Worm (Caenorhabditis elegans) whole organism, L4 larva: ENCODE measurements around the gene fbxl-3.

Experiments
- D1046.2 ChIP-seq: fragments of 200-800 bp; sonication (Bioruptor generic); IDR thresholded peaks from 2 replicates; pipeline ENCODE4 v1.3.6; 2022; ENCODE audit warnings: missing genetic modification characterization, missing compliant biosample characterization
- F10B5.3 ChIP-seq: sonication (generic microtip); optimal IDR thresholded peaks from 2 replicates; lab custom pipeline; 2016; ENCODE audit warnings: mild to moderate bottlenecking, missing genetic modification characterization, missing compliant biosample characterization
- T20F7.1 ChIP-seq: fragments of 200-800 bp; sonication (Bioruptor generic); optimal IDR thresholded peaks from 2 replicates; lab custom pipeline; 2018; ENCODE audit warnings: mild to moderate bottlenecking, missing genetic modification characterization, missing compliant biosample characterization
- T26A8.4 ChIP-seq: fragments of 200-800 bp; sonication (Bioruptor generic); IDR thresholded peaks from 2 replicates; pipeline ENCODE4 v1.3.6; 2022; ENCODE audit warnings: missing genetic modification characterization, missing compliant biosample characterization
- Y75B8A.6 ChIP-seq: fragments of 200-800 bp; sonication (Bioruptor generic); IDR thresholded peaks from 2 replicates; pipeline ENCODE4 v1.3.6; 2022; ENCODE audit warnings: missing genetic modification reagents, missing genetic modification characterization, missing compliant biosample characterization
- ZK546.5 ChIP-seq, 2 experiments: sonication (generic microtip); optimal IDR thresholded peaks; 2 replicates each; lab custom pipeline; 2017; ENCODE audit warnings: missing biosample characterization in 2 of 2, missing genetic modification characterization in 2 of 2
- ama-1 ChIP-seq: fragments of 150-350 bp; optimal IDR thresholded peaks from 2 replicates; lab custom pipeline; 2014; ENCODE audit warnings: inconsistent platforms, mixed read lengths
- ceh-28 ChIP-seq: fragments of 150-350 bp; optimal IDR thresholded peaks from 2 replicates; lab custom pipeline; 2014; ENCODE audit warnings: missing biosample characterization, missing genetic modification reagents, missing genetic modification characterization
- ceh-62 ChIP-seq: sonication (generic microtip); optimal IDR thresholded peaks from 2 replicates; lab custom pipeline; 2017; ENCODE audit warnings: missing biosample characterization, missing genetic modification characterization
- ceh-82 ChIP-seq: sonication (generic microtip); optimal IDR thresholded peaks from 2 replicates; lab custom pipeline; 2017; ENCODE audit warnings: missing biosample characterization, missing genetic modification characterization
- cey-2 ChIP-seq: sonication (generic microtip); optimal IDR thresholded peaks from 3 replicates; lab custom pipeline; 2017; ENCODE audit warnings: missing genetic modification characterization, mild to moderate bottlenecking, missing compliant biosample characterization, antibody characterized with exemption, borderline replicate concordance; ENCODE audit not compliant: insufficient read depth
- ctbp-1 ChIP-seq: fragments of 200-800 bp; sonication (Bioruptor generic); IDR thresholded peaks from 2 replicates; pipeline ENCODE4 v1.3.6; 2022; ENCODE audit warnings: missing genetic modification reagents, missing genetic modification characterization, missing compliant biosample characterization
- daf-8 ChIP-seq: fragments of 200-800 bp; sonication (Bioruptor generic); IDR thresholded peaks from 2 replicates; pipeline ENCODE4 v1.3.6; 2022; ENCODE audit warnings: missing genetic modification characterization, missing compliant biosample characterization
- dmd-8 ChIP-seq: fragments of 200-800 bp; sonication (Bioruptor generic); IDR thresholded peaks from 2 replicates; pipeline ENCODE4 v1.3.6; 2022; ENCODE audit warnings: missing genetic modification characterization, missing compliant biosample characterization
- dve-1 ChIP-seq: sonication (generic microtip); optimal IDR thresholded peaks from 2 replicates; lab custom pipeline; 2017; ENCODE audit warnings: antibody characterized with exemption, mild to moderate bottlenecking, missing genetic modification characterization, missing compliant biosample characterization; ENCODE audit not compliant: insufficient read depth
- gei-8 ChIP-seq: fragments of 200-800 bp; sonication (Bioruptor generic); optimal IDR thresholded peaks from 2 replicates; lab custom pipeline; 2018; ENCODE audit warnings: mild to moderate bottlenecking, missing genetic modification characterization, missing compliant biosample characterization
- hmg-1.1 ChIP-seq: fragments of 200-800 bp; sonication (Bioruptor generic); IDR thresholded peaks from 2 replicates; pipeline ENCODE4 v1.3.6; 2022; ENCODE audit warnings: missing genetic modification reagents, missing genetic modification characterization, missing compliant biosample characterization
- jun-1 ChIP-seq: fragments of 150-350 bp; optimal IDR thresholded peaks from 2 replicates; lab custom pipeline; 2014; ENCODE audit warnings: missing biosample characterization, missing genetic modification reagents, missing genetic modification characterization
- lim-7 ChIP-seq: fragments of 200-800 bp; sonication (Bioruptor generic); IDR thresholded peaks from 2 replicates; pipeline ENCODE4 v1.3.6; 2022; ENCODE audit warnings: missing genetic modification characterization, missing compliant biosample characterization
- lin-1 ChIP-seq: fragments of 200-800 bp; sonication (Bioruptor generic); IDR thresholded peaks from 2 replicates; pipeline ENCODE4 v1.3.6; 2022; ENCODE audit warnings: missing genetic modification reagents, missing genetic modification characterization, missing compliant biosample characterization
- lin-13 ChIP-seq: fragments of 150-350 bp; optimal IDR thresholded peaks from 2 replicates; lab custom pipeline; 2014; ENCODE audit warnings: missing biosample characterization, missing genetic modification reagents, missing genetic modification characterization
- lin-29 ChIP-seq: fragments of 200-800 bp; sonication (Bioruptor generic); IDR thresholded peaks from 2 replicates; pipeline ENCODE4 v1.3.6; 2022; ENCODE audit warnings: missing genetic modification reagents, missing genetic modification characterization, missing compliant biosample characterization
- lir-3 ChIP-seq: sonication (generic microtip); optimal IDR thresholded peaks from 2 replicates; lab custom pipeline; 2016; ENCODE audit warnings: mild to moderate bottlenecking, missing genetic modification characterization, missing compliant biosample characterization
- lsy-2 ChIP-seq, 2 experiments: fragments of 150-350 bp in 1 of 2; sonication (generic microtip) in 1 of 2; optimal IDR thresholded peaks; 2 replicates each; lab custom pipeline; 2014 to 2017; ENCODE audit warnings: missing biosample characterization in 2 of 2, missing genetic modification characterization in 2 of 2
- madf-9 ChIP-seq: fragments of 200-800 bp; sonication (Bioruptor generic); conservative IDR thresholded peaks from 2 replicates; pipeline ENCODE4 v1.3.6; 2022; ENCODE audit warnings: missing genetic modification reagents, missing genetic modification characterization, missing compliant biosample characterization
- mdt-29 ChIP-seq: fragments of 200-800 bp; sonication (Bioruptor generic); IDR thresholded peaks from 2 replicates; pipeline ENCODE4 v1.3.6; 2022; ENCODE audit warnings: missing genetic modification reagents, missing genetic modification characterization, missing compliant biosample characterization
- mep-1 ChIP-seq: fragments of 150-350 bp; sonication (generic microtip); optimal IDR thresholded peaks from 3 replicates; lab custom pipeline; 2014; ENCODE audit warnings: missing biosample characterization, missing genetic modification characterization
- mes-2 ChIP-seq: sonication (generic microtip); optimal IDR thresholded peaks from 2 replicates; lab custom pipeline; 2016; ENCODE audit warnings: missing genotype, mild to moderate bottlenecking, missing genetic modification characterization, missing compliant biosample characterization; ENCODE audit not compliant: poor library complexity, severe bottlenecking
- mxl-2 ChIP-seq: fragments of 200-800 bp; sonication (Bioruptor generic); conservative IDR thresholded peaks from 2 replicates; pipeline ENCODE4 v1.3.6; 2022; ENCODE audit warnings: missing genetic modification reagents, missing genetic modification characterization, missing compliant biosample characterization
- nhr-10 ChIP-seq: fragments of 150-350 bp; optimal IDR thresholded peaks from 2 replicates; lab custom pipeline; 2014; ENCODE audit warnings: missing biosample characterization, missing genetic modification characterization
- nhr-11 ChIP-seq: fragments of 150-350 bp; optimal IDR thresholded peaks from 2 replicates; lab custom pipeline; 2014; ENCODE audit warnings: missing biosample characterization, missing genetic modification characterization
- nhr-237 ChIP-seq: sonication (generic microtip); optimal IDR thresholded peaks from 2 replicates; lab custom pipeline; 2017; ENCODE audit warnings: missing biosample characterization, missing genetic modification characterization
- nhr-25 ChIP-seq: sonication (generic microtip); optimal IDR thresholded peaks from 2 replicates; lab custom pipeline; 2017; ENCODE audit warnings: missing genetic modification characterization, mild to moderate bottlenecking, missing compliant biosample characterization, antibody characterized with exemption, moderate library complexity, borderline replicate concordance; ENCODE audit not compliant: insufficient read depth
- nhr-28 ChIP-seq: fragments of 150-350 bp; optimal IDR thresholded peaks from 2 replicates; lab custom pipeline; 2014; ENCODE audit warnings: missing biosample characterization, missing genetic modification characterization
- nhr-48 ChIP-seq: sonication (generic microtip); optimal IDR thresholded peaks from 2 replicates; lab custom pipeline; 2016; ENCODE audit warnings: mild to moderate bottlenecking, missing genetic modification characterization, missing compliant biosample characterization
- rbr-2 ChIP-seq: sonication (generic microtip); optimal IDR thresholded peaks from 2 replicates; lab custom pipeline; 2016; ENCODE audit warnings: missing genotype, missing genetic modification characterization, missing compliant biosample characterization
- saeg-2 ChIP-seq: fragments of 200-800 bp; sonication (Bioruptor generic); IDR thresholded peaks from 2 replicates; pipeline ENCODE4 v1.3.6; 2022; ENCODE audit warnings: missing genetic modification reagents, missing genetic modification characterization, missing compliant biosample characterization
- sdz-12 ChIP-seq: fragments of 200-800 bp; sonication (Bioruptor generic); optimal IDR thresholded peaks from 2 replicates; lab custom pipeline; 2018; ENCODE audit warnings: mild to moderate bottlenecking, missing genetic modification characterization, missing compliant biosample characterization
- skn-1 ChIP-seq: fragments of 150-350 bp; optimal IDR thresholded peaks from 2 replicates; lab custom pipeline; 2014; ENCODE audit warnings: missing biosample characterization, missing genetic modification characterization
- snpc-4 ChIP-seq: fragments of 150-350 bp; optimal IDR thresholded peaks from 2 replicates; lab custom pipeline; 2014; ENCODE audit warnings: missing biosample characterization, missing genetic modification characterization
- tag-97 ChIP-seq: fragments of 200-800 bp; sonication (Bioruptor generic); IDR thresholded peaks from 2 replicates; pipeline ENCODE4 v1.3.6; 2022; ENCODE audit warnings: missing genetic modification characterization, missing compliant biosample characterization
- tra-1 ChIP-seq: fragments of 200-800 bp; sonication (Bioruptor generic); IDR thresholded peaks from 2 replicates; pipeline ENCODE4 v1.3.6; 2022; ENCODE audit warnings: missing genetic modification reagents, missing genetic modification characterization, missing compliant biosample characterization
- unc-130 ChIP-seq: sonication (generic microtip); optimal IDR thresholded peaks from 2 replicates; lab custom pipeline; 2016; ENCODE audit warnings: missing genetic modification reagents, missing genetic modification characterization, missing compliant biosample characterization
- unc-39 ChIP-seq: sonication (generic microtip); optimal IDR thresholded peaks from 2 replicates; lab custom pipeline; 2017; ENCODE audit warnings: missing biosample characterization, missing genetic modification characterization
- unc-62 ChIP-seq, 3 experiments: fragments of 150-350 bp in 1 of 3; sonication (generic microtip); optimal IDR thresholded peaks in 2 of 3; peaks in 1 of 3; 1 replicate in 1 of 3; 2 replicates in 2 of 3; lab custom pipeline; 2014 to 2017; ENCODE audit warnings: missing biosample characterization in 3 of 3, missing genetic modification characterization in 3 of 3, missing genetic modification reagents in 3 of 3, missing genotype in 1 of 3
- zag-1 ChIP-seq: fragments of 150-350 bp; optimal IDR thresholded peaks from 2 replicates; lab custom pipeline; 2014; ENCODE audit warnings: missing biosample characterization, missing genetic modification characterization
- zip-11 ChIP-seq: fragments of 200-800 bp; sonication (Bioruptor generic); IDR thresholded peaks from 2 replicates; pipeline ENCODE4 v1.3.6; 2022; ENCODE audit warnings: missing genetic modification characterization, missing compliant biosample characterization
- zip-2 ChIP-seq: fragments of 150-350 bp; optimal IDR thresholded peaks from 2 replicates; lab custom pipeline; 2014; ENCODE audit warnings: missing biosample characterization, missing genetic modification characterization

The fbxl-3 gene

ce11 chrII:5374967-5375366 lies 23.7 kb downstream of the fbxl-3 start, which contains the start of gene algn-2:
Gene algn-2 (plus strand): TSS chrII:5375267.
- no peak for TF ChIP-seq mdt-29 (GFP tag; lab: Robert Waterston, UW)
- TF ChIP-seq saeg-2, result no peak
- TF ChIP-seq lin-29 (GFP tag; lab: Robert Waterston, UW), result no peak
- no peak for TF ChIP-seq lin-13 (GFP tag; lab: Kevin White, UChicago)
- TF ChIP-seq rbr-2, result no peak
- TF ChIP-seq T20F7.1 (GFP tag; lab: Kevin White, UChicago), result no peak
- no peak for TF ChIP-seq lsy-2 (tag; optimal IDR thresholded peaks at IDR 0.05; lab: Kevin White, UChicago)
- no peak for TF ChIP-seq hmg-1.1
- TF ChIP-seq, all 104 proteins: peak for 0

- TF ChIP-seq dve-1 (tag; lab: Kevin White, UChicago), result peak; percentile 91
- TF ChIP-seq skn-1, result no peak
- peak; percentile 80 for TF ChIP-seq T20F7.1 (GFP tag; lab: Kevin White, UChicago)
- no peak for TF ChIP-seq ceh-28 (tag; lab: Kevin White, UChicago)
- no peak for TF ChIP-seq D1046.2 (GFP tag; lab: Robert Waterston, UW)
- no peak for TF ChIP-seq zag-1
- TF ChIP-seq nhr-237 (tag; lab: Kevin White, UChicago), result no peak
- peak; percentile 73 for TF ChIP-seq nhr-25 (tag; lab: Kevin White, UChicago)
- peak; percentile 47 for TF ChIP-seq tra-1 (GFP tag; lab: Robert Waterston, UW)
- TF ChIP-seq ZK546.5 (tag; optimal IDR thresholded peaks at IDR 0.05; lab: Kevin White, UChicago), result no peak
- TF ChIP-seq snpc-4 (tag; lab: Kevin White, UChicago), result no peak
- TF ChIP-seq ceh-62 (tag; lab: Kevin White, UChicago), result no peak
- TF ChIP-seq ctbp-1 (GFP tag; lab: Robert Waterston, UW), result peak; percentile 80; the same call in 1 of the 2 replicates
- TF ChIP-seq jun-1, result no peak
- 0 out of 2 replicates have a peak, but pooled peaks have one; percentile 17 for TF ChIP-seq madf-9 (GFP tag; lab: Robert Waterston, UW)
- no peak for TF ChIP-seq lim-7 (GFP tag; lab: Robert Waterston, UW)
- TF ChIP-seq nhr-10 (tag; lab: Kevin White, UChicago), result no peak
- no peak for TF ChIP-seq Y75B8A.6 (GFP tag; lab: Robert Waterston, UW)
- TF ChIP-seq gei-8 (GFP tag; lab: Kevin White, UChicago), result no peak
- peak in 1 of 2 experiments; percentile 88 for TF ChIP-seq unc-62 (GFP tag; optimal IDR thresholded peaks at IDR 0.05 in 1 of 2; lab: Kevin White, UChicago)
- TF ChIP-seq unc-62 (tag; optimal IDR thresholded peaks at IDR 0.05; lab: Kevin White, UChicago), result no peak
- peak; percentile 34 for TF ChIP-seq nhr-28 (tag; lab: Kevin White, UChicago)
- no peak for TF ChIP-seq sdz-12 (GFP tag; lab: Kevin White, UChicago)
- peak; percentile 95 for TF ChIP-seq mep-1 (tag; lab: Kevin White, UChicago)
- no peak for TF ChIP-seq lir-3
- peak; percentile 27 for TF ChIP-seq unc-130 (GFP tag; lab: Kevin White, UChicago)
- TF ChIP-seq T26A8.4 (GFP tag; lab: Robert Waterston, UW), result peak; percentile 90
- peak; percentile 84 for TF ChIP-seq lin-13 (GFP tag; lab: Kevin White, UChicago)
- TF ChIP-seq nhr-11, result peak; percentile 89
- peak; percentile 67 for TF ChIP-seq nhr-48 (tag; lab: Kevin White, UChicago)
- no peak for TF ChIP-seq tag-97 (GFP tag; lab: Robert Waterston, UW)
- peak; percentile 65 for TF ChIP-seq F10B5.3 (tag; lab: Kevin White, UChicago)
- TF ChIP-seq mxl-2, result no peak
- TF ChIP-seq cey-2 (tag; lab: Kevin White, UChicago), result no peak
- TF ChIP-seq lin-1, result no peak
- no peak for TF ChIP-seq unc-39 (tag; lab: Kevin White, UChicago)
- TF ChIP-seq daf-8 (GFP tag; lab: Robert Waterston, UW), result no peak
- TF ChIP-seq ama-1, result no peak
- no peak for TF ChIP-seq dmd-8 (GFP tag; lab: Robert Waterston, UW)
- peak; percentile 48 for TF ChIP-seq zip-2
- peak; percentile 93 for TF ChIP-seq mes-2 (tag; lab: Kevin White, UChicago)
- no peak for TF ChIP-seq zip-11 (GFP tag; lab: Robert Waterston, UW)
- TF ChIP-seq ceh-82 (tag; lab: Kevin White, UChicago), result no peak
Measured at ce11 chrII:5373275-5374047, 25.2 kb downstream of the fbxl-3 start, which contains the start of the genes agt-2 and F09E5.3. Gene agt-2 (minus strand): TSS chrII:5373827. Gene F09E5.3 (plus strand): TSS chrII:5373997.
